Worm (Caenorhabditis elegans) whole organism, L2 larva: Measurements from ENCODE around the gene B0395.3.

ENCODE experiments used
- elt-1 ChIP-seq: fragments of 150-350 bp; optimal IDR thresholded peaks from 2 replicates; lab custom pipeline; 2014; ENCODE audit warnings: missing biosample characterization, missing genetic modification characterization
- nhr-77 ChIP-seq: fragments of 150-350 bp; optimal IDR thresholded peaks from 2 replicates; lab custom pipeline; 2014; ENCODE audit warnings: missing biosample characterization, missing genetic modification characterization
- unc-62 ChIP-seq: fragments of 150-350 bp; optimal IDR thresholded peaks from 2 replicates; lab custom pipeline; 2014; ENCODE audit warnings: missing biosample characterization, missing genetic modification reagents, missing genetic modification characterization
- ztf-11 ChIP-seq: sonication (generic microtip); optimal IDR thresholded peaks from 2 replicates; lab custom pipeline; 2017; ENCODE audit warnings: missing biosample characterization, missing genetic modification characterization
- ztf-4 ChIP-seq: fragments of 150-350 bp; optimal IDR thresholded peaks from 2 replicates; lab custom pipeline; 2014; ENCODE audit warnings: missing biosample characterization, missing genetic modification characterization

ce11 chrX:15992806-15993205 lies 47.3 kb downstream of the B0395.3 start:
- no peak for TF ChIP-seq unc-62 (GFP tag; lab: Kevin White, UChicago)
- TF ChIP-seq ztf-4 (tag; lab: Kevin White, UChicago), result no peak
- TF ChIP-seq elt-1, result no peak
- TF ChIP-seq nhr-77 (tag; lab: Kevin White, UChicago), result no peak
- TF ChIP-seq ztf-11 (tag; lab: Kevin White, UChicago), result no peak
